Worm (Caenorhabditis elegans): ENCODE data around the gene T04C12.33.

DNA sequence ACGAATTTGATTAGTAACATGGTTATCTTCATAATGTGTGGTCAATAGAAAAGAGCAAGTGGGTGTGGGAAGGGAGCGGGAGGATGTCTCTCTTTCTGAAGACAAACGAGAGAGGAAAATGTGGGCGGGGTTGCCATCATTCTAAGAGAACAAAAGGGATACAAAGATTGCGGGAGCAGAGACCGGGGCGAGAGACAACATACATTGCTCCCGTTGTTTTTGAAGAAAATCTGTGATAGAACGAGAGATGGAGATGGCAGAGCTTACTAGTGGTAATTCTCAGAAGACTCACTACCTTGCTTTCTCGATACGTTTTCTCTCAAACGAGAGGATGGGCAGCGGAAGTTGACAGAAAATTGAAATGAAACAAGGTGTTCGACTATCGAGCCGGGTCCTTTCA is 21.3 kb downstream of the T04C12.33 start:
- TF ChIP-seq blmp-1 (tag; optimal IDR thresholded peaks at IDR 0.05; ENCODE audit: insufficient read depth) (no peak), ceh-82 (tag; optimal IDR thresholded peaks at IDR 0.05) (no peak), snpc-4 (tag; optimal IDR thresholded peaks at IDR 0.05) (no peak), aly-2 (tag; optimal IDR thresholded peaks at IDR 0.05) (no peak), R02D3.7 (tag; optimal IDR thresholded peaks at IDR 0.05) (no peak), elt-3 (tag; optimal IDR thresholded peaks at IDR 0.05) (no peak), dmd-4 (tag; optimal IDR thresholded peaks at IDR 0.05) (no peak), ztf-4 (tag; optimal IDR thresholded peaks at IDR 0.05) (no peak), lin-11 (tag; optimal IDR thresholded peaks at IDR 0.05) (no peak), nhr-77 (tag; optimal IDR thresholded peaks at IDR 0.05) (no peak), egl-27 (tag; optimal IDR thresholded peaks at IDR 0.05) (no peak)

All from whole organism, L2 larva.